Worm (Caenorhabditis elegans) whole organism, early embryonic: ENCODE measurements around the gene subs-4.

Source experiments
- B0310.2 ChIP-seq: sonication (generic microtip); optimal IDR thresholded peaks from 2 replicates; lab custom pipeline; 2016; ENCODE audit warnings: mild to moderate bottlenecking, missing genetic modification characterization, missing compliant biosample characterization
- F13C5.2 ChIP-seq: sonication (generic microtip); optimal IDR thresholded peaks from 2 replicates; lab custom pipeline; 2017; ENCODE audit warnings: mild to moderate bottlenecking, missing genetic modification characterization, inconsistent platforms, missing compliant biosample characterization
- aly-1 ChIP-seq: sonication (generic microtip); optimal IDR thresholded peaks from 2 replicates; lab custom pipeline; 2016; ENCODE audit warnings: missing genetic modification characterization, missing compliant biosample characterization
- ama-1 ChIP-seq: fragments of 150-350 bp; optimal IDR thresholded peaks from 2 replicates; lab custom pipeline; 2014
- ceh-13 ChIP-seq: fragments of 200-800 bp; sonication (Bioruptor generic); optimal IDR thresholded peaks from 2 replicates; lab custom pipeline; 2018; ENCODE audit warnings: mild to moderate bottlenecking, missing genetic modification characterization, missing compliant biosample characterization
- ceh-36 ChIP-seq: sonication (generic microtip); optimal IDR thresholded peaks from 2 replicates; lab custom pipeline; 2016; ENCODE audit warnings: missing genetic modification characterization, inconsistent platforms, missing compliant biosample characterization
- ets-7 ChIP-seq: sonication (generic microtip); optimal IDR thresholded peaks from 2 replicates; lab custom pipeline; 2016; ENCODE audit warnings: missing genotype, missing genetic modification characterization, missing compliant biosample characterization
- flt-1 ChIP-seq: fragments of 200-800 bp; sonication (Bioruptor generic); IDR thresholded peaks from 2 replicates; pipeline ENCODE4 v1.3.6; 2022; ENCODE audit warnings: missing genetic modification characterization, missing compliant biosample characterization
- hmbx-1 ChIP-seq: sonication (generic microtip); optimal IDR thresholded peaks from 2 replicates; lab custom pipeline; 2016; ENCODE audit warnings: mild to moderate bottlenecking, missing genetic modification characterization, missing compliant biosample characterization
- hmg-4 ChIP-seq: fragments of 200-800 bp; sonication (Bioruptor generic); optimal IDR thresholded peaks from 2 replicates; lab custom pipeline; 2018; ENCODE audit warnings: mild to moderate bottlenecking, missing genetic modification characterization, missing compliant biosample characterization
- hnd-1 ChIP-seq: sonication (generic microtip); optimal IDR thresholded peaks from 2 replicates; lab custom pipeline; 2016; ENCODE audit warnings: missing genetic modification characterization, missing compliant biosample characterization
- pes-1 ChIP-seq: fragments of 200-800 bp; sonication (Bioruptor generic); IDR thresholded peaks from 2 replicates; pipeline ENCODE4 v1.3.6; 2022; ENCODE audit warnings: missing genetic modification reagents, missing genetic modification characterization, missing compliant biosample characterization
- scrt-1 ChIP-seq: fragments of 200-800 bp; sonication (Bioruptor generic); IDR thresholded peaks from 2 replicates; pipeline ENCODE4 v1.3.6; 2022; ENCODE audit warnings: missing genetic modification characterization, missing compliant biosample characterization
- sea-1 ChIP-seq: fragments of 200-800 bp; sonication (Bioruptor generic); conservative IDR thresholded peaks from 2 replicates; pipeline ENCODE4 v1.3.6; 2022; ENCODE audit warnings: missing genetic modification characterization, missing compliant biosample characterization
- tbx-11 ChIP-seq: fragments of 200-800 bp; sonication (Bioruptor generic); IDR thresholded peaks from 2 replicates; pipeline ENCODE4 v1.3.6; 2022; ENCODE audit warnings: missing genetic modification characterization, missing compliant biosample characterization
- tbx-37 ChIP-seq: fragments of 200-800 bp; sonication (Bioruptor generic); conservative IDR thresholded peaks from 2 replicates; pipeline ENCODE4 v1.3.6; 2022; ENCODE audit warnings: missing genetic modification reagents, missing genetic modification characterization, missing compliant biosample characterization
- tra-4 ChIP-seq: sonication (generic microtip); optimal IDR thresholded peaks from 2 replicates; lab custom pipeline; 2017; ENCODE audit warnings: missing genetic modification characterization, missing compliant biosample characterization

subs-4 gene

DNA sequence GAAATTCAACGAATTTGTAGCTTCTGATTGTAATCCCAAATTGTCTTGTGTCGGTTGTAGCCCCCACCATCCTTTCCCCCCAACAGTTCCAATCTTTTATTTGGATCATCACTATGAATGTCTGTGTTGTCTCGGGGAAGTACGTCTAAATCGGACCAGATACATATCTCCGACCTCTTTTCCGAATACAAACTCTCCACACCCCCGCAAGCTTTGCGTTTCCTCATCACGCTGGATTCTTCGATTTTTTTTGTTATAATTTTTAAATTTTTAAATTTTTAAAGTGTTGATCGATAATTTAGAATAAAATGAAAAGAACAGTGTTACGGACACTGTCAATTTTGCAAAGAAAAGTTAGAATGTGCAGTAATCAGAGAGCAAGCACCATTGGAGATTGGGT, at the start of gene subs-4:
Gene subs-4 (plus strand): TSS at position 301 of the 400 bp plus-strand sequence.
- TF ChIP-seq ceh-13 = no peak
- no peak for TF ChIP-seq scrt-1 (GFP tag; lab: Robert Waterston, UW)
- no peak for TF ChIP-seq aly-1 (tag; lab: Kevin White, UChicago)
- no peak for TF ChIP-seq F13C5.2 (tag; lab: Kevin White, UChicago)
- no peak for TF ChIP-seq flt-1 (GFP tag; lab: Robert Waterston, UW)
- no peak for TF ChIP-seq tbx-37 (GFP tag; lab: Robert Waterston, UW)
- no peak for TF ChIP-seq hnd-1
- no peak for TF ChIP-seq ama-1
- TF ChIP-seq tbx-11 = no peak
- no peak for TF ChIP-seq hmg-4 (GFP tag; lab: Kevin White, UChicago)
- no peak for TF ChIP-seq sea-1
- no peak for TF ChIP-seq ets-7 (tag; lab: Kevin White, UChicago)
- TF ChIP-seq tra-4 (tag; lab: Kevin White, UChicago) = no peak
- TF ChIP-seq B0310.2 (tag; lab: Kevin White, UChicago) = no peak
- TF ChIP-seq pes-1 (GFP tag; lab: Robert Waterston, UW) = no peak
- no peak for TF ChIP-seq ceh-36
- no peak for TF ChIP-seq hmbx-1 (tag; lab: Kevin White, UChicago)

DNA sequence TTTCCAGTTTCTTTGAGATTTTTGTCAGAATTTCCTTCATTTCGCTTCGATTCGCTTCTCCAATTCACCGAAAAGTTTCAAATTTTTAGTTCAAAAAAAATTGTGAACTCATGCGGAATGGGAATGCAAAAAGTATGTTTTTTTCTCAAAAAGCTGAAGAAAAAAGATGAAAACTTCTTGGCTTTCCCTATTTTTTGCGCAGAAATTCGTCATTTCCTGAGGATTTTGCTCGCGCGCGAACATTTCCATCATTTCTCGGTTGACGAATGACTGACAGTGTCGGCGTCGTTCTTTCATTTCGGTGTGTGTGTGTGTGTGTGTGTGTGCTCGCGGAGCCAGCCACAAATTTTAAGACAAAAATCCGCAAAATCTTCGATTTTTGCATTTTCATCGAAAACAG, 49.7 kb upstream of the subs-4 start:
- TF ChIP-seq aly-1 (tag; lab: Kevin White, UChicago) (no peak), tra-4 (tag; lab: Kevin White, UChicago) (no peak), tbx-11 (no peak), F13C5.2 (tag; lab: Kevin White, UChicago) (no peak), ama-1 (no peak)

DNA sequence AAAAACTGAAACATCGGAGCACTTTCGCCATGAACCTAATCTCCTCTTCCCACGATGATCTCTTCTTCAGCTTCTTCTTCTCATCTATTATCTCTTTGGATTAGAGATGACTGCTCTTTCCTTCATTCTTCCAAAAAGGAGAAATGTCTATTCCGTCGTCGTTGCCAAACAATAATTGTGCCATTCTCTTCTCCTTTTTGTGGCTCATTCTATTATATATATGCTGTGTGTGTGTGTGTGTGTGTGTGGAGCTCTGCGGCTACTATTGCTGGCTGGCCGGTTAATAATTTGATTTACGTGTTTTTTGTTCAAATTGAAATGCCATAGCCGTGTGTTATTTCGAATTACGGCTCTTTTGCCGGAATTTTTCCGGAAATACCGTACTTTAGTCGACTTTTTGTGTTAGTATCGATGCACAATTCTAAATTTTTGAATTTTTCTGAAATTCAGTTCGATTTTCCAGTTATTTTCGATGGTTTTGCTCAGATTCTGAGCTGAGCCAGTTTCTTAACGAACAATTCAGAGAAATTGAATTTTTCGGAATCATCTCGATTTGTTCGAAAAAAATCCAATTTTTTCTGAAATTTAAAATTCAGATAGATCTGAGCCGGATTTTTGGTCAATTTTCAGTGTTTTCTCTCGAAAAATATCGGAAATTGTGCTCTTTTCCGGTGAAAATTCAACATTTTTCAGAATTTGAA, 48.8 kb upstream of the subs-4 start, which contains the start of gene T28D6.5:
Gene T28D6.5 (plus strand): TSS at position 651 of the 701 bp plus-strand sequence.
- TF ChIP-seq ceh-13 = no peak
- TF ChIP-seq hnd-1 = no peak
- TF ChIP-seq ama-1 = no peak
- no peak for TF ChIP-seq tra-4 (tag; lab: Kevin White, UChicago)
- no peak for TF ChIP-seq pes-1 (GFP tag; lab: Robert Waterston, UW)
- TF ChIP-seq flt-1 (GFP tag; lab: Robert Waterston, UW) = no peak
- no peak for TF ChIP-seq tbx-11
- TF ChIP-seq scrt-1 (GFP tag; lab: Robert Waterston, UW) = no peak
- no peak for TF ChIP-seq tbx-37 (GFP tag; lab: Robert Waterston, UW)
- no peak for TF ChIP-seq hmbx-1 (tag; lab: Kevin White, UChicago)
- TF ChIP-seq F13C5.2 (tag; lab: Kevin White, UChicago) = no peak
- TF ChIP-seq ceh-36 = no peak
- TF ChIP-seq hmg-4 (GFP tag; lab: Kevin White, UChicago) = no peak
- no peak for TF ChIP-seq B0310.2 (tag; lab: Kevin White, UChicago)
- TF ChIP-seq aly-1 (tag; lab: Kevin White, UChicago) = no peak

DNA sequence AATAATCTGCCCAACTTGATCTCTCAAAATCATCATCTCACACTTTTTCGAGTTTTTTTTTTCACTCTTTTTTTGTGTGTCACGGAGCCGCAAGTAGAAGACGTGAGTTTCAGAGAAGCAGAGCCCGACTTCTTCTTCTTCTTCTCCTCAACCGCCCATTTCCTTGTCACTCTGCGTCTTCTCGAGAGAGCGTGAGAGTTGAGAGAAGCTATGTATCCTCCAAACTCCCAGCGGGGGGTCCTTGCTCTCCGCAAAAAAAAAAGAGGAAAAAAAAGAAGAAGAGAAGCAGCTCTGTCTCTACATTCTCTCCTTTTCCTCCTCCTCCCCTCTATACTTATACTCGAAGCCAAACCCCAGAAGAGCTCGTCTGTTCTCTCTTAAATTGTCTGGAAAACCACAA, 47.7 kb upstream of the subs-4 start:
- TF ChIP-seq ama-1 = no peak
- no peak for TF ChIP-seq hmg-4 (GFP tag; lab: Kevin White, UChicago)
- TF ChIP-seq F13C5.2 (tag; lab: Kevin White, UChicago) = no peak
- TF ChIP-seq hnd-1 = no peak
- TF ChIP-seq hmbx-1 (tag; lab: Kevin White, UChicago) = no peak

DNA sequence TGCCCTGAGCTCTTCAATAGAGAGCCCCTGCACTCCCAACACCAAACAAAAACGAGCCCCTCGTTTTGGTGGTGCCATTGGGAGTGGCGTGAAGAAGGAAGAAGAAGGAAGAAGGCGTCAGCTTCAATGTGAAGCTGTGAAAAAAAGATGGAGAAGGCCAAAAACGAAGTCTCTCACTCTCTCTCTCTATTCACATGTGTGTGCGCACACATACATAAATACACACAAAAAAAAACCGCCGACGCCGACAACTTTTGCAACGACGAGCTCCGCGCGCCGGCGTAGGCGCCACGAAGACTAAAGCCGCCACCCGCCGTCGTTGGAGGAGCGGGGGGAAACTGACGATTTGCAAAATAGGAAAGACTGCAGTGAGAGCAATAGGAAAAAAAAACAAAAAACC, 46.0 kb upstream of the subs-4 start:
- TF ChIP-seq scrt-1 (GFP tag; lab: Robert Waterston, UW) (no peak), aly-1 (tag; lab: Kevin White, UChicago) (no peak), F13C5.2 (tag; lab: Kevin White, UChicago) (no peak), pes-1 (GFP tag; lab: Robert Waterston, UW) (no peak), hnd-1 (no peak), hmbx-1 (tag; lab: Kevin White, UChicago) (no peak), tbx-11 (no peak), ama-1 (no peak), ceh-36 (no peak), hmg-4 (GFP tag; lab: Kevin White, UChicago) (no peak), tra-4 (tag; lab: Kevin White, UChicago) (no peak), ceh-13 (no peak), B0310.2 (tag; lab: Kevin White, UChicago) (no peak), sea-1 (no peak)

DNA sequence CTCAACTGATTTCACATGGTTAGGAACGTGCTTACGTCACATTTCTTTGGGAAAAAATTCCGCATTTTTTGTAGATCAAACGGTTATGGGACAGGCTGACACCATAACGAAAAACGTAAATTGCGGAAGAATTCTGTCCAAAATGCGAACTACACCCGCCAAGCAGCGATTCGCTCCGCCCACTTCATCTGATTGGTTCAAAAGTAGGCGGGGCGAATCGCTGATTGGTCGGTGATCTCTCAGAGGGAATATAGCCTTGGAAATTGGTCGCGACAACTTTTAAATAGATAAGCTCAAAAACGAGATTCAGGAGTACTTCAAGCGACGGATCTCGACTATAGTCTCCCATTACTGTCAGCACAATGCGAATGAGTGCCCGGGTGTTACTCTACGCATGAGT, 44.4 kb upstream of the subs-4 start:
- TF ChIP-seq pes-1 (GFP tag; lab: Robert Waterston, UW) (no peak), aly-1 (tag; lab: Kevin White, UChicago) (no peak), hnd-1 (no peak), hmg-4 (GFP tag; lab: Kevin White, UChicago) (no peak)

DNA sequence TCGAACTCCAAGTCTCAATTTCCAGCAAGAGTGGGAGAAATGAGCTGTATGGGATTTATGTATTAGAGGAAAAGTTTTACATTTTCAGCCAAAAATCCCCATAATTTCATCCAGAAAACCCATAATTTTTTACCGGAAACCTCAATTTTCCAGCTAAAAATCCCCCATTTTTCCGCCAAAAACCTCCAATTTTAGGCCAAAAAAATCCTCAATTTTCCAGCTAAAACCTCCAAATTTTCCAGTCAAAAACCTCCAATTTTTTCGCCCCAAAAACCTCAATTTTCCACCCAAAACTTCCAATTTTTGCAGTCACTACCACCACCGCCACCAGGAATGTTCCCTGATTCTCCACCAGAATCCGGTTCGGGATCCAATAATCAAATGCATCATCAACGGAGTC, 40.6 kb upstream of the subs-4 start:
- TF ChIP-seq tbx-37 (GFP tag; lab: Robert Waterston, UW) (no peak), tra-4 (tag; lab: Kevin White, UChicago) (no peak), hmbx-1 (tag; lab: Kevin White, UChicago) (no peak), ama-1 (no peak), ceh-13 (no peak), F13C5.2 (tag; lab: Kevin White, UChicago) (no peak), hmg-4 (GFP tag; lab: Kevin White, UChicago) (no peak), flt-1 (GFP tag; lab: Robert Waterston, UW) (no peak), B0310.2 (tag; lab: Kevin White, UChicago) (no peak), aly-1 (tag; lab: Kevin White, UChicago) (no peak), ceh-36 (no peak), pes-1 (GFP tag; lab: Robert Waterston, UW) (no peak), tbx-11 (no peak), ets-7 (tag; lab: Kevin White, UChicago) (no peak), sea-1 (no peak), hnd-1 (no peak), scrt-1 (GFP tag; lab: Robert Waterston, UW) (no peak)
